Worm (Caenorhabditis elegans): ENCODE results near the gene R05F9.7.

Gene R05F9.7

DNA sequence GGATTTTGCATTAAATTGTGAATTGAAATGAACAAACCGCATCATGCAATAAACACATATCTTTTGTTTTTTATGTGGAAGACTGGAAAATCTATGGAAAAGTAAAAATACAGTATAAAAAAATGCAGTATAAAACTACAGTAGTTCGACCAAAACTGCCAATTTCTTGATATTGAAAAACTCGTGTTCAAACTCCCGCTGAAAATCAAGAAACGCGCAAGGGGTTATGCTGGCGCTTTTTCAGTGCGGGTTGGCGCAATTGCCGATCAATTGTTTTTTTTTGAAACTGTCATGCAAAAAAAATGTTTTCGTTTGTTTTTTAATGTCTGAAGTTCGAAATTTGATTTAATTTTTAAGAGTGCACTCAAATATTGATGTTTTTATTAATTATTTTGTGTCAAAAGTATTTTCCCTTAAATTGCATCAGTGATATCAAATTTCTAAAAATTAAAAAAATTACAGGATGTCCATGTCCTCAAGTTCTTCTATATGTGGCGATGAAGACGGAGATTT is 34.4 kb upstream of the R05F9.7 start, which contains the start of gene dnj-9 (continued):
- peak; percentile 97 for TF ChIP-seq nhr-25 (tag; optimal IDR thresholded peaks at IDR 0.05)
- TF ChIP-seq egl-27 (tag; optimal IDR thresholded peaks at IDR 0.05): peak; percentile 94
- peak; percentile 91 for TF ChIP-seq ztf-4 (tag; optimal IDR thresholded peaks at IDR 0.05)
- peak; percentile 63 for TF ChIP-seq dmd-4 (tag; optimal IDR thresholded peaks at IDR 0.05)
- peak; percentile 87 for TF ChIP-seq nhr-129 (tag; optimal IDR thresholded peaks at IDR 0.05)
- TF ChIP-seq sma-3 (GFP tag; optimal IDR thresholded peaks at IDR 0.05): peak; percentile 96
- TF ChIP-seq mbf-1 (tag; optimal IDR thresholded peaks at IDR 0.05): no peak
- TF ChIP-seq nhr-12 (tag; optimal IDR thresholded peaks at IDR 0.05): peak; percentile 60
- TF ChIP-seq ZK546.5 (tag; optimal IDR thresholded peaks at IDR 0.05): peak; percentile 68
- TF ChIP-seq nhr-10 (tag; optimal IDR thresholded peaks at IDR 0.05): peak; percentile 91
- peak; percentile 100 for TF ChIP-seq gmeb-1 (tag; optimal IDR thresholded peaks at IDR 0.05)
- TF ChIP-seq zag-1 (tag; optimal IDR thresholded peaks at IDR 0.05): peak; percentile 85
- no peak for TF ChIP-seq unc-39 (tag; optimal IDR thresholded peaks at IDR 0.05)
- no peak for TF ChIP-seq nhr-11 (tag; optimal IDR thresholded peaks at IDR 0.05)
- TF ChIP-seq alr-1 (tag; optimal IDR thresholded peaks at IDR 0.05): peak; percentile 38
- TF ChIP-seq aly-2 (tag; optimal IDR thresholded peaks at IDR 0.05): no peak
- no peak for TF ChIP-seq Y55F3AM.14 (GFP tag; optimal IDR thresholded peaks at IDR 0.05)

DNA sequence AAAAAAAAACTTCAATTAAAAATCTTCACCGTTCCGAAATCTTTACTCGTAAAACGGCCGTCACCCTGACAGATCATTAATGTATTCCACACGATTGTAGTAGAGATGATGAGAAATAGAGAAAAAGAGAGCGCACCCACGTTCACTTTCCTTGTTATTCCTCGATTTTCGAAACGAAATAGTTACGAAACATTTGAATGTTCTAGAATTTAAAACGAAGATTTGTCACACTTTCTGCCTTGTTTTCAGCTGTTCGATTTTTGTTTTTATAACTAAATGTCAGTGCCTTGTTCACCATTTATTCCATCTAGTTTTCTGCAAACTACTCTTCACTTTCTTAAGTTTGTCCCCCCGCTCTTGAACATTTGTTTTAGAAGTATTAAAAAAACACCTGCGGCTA is 31.3 kb upstream of the R05F9.7 start:
- TF ChIP-seq C34F6.9 (tag; optimal IDR thresholded peaks at IDR 0.05) (peak; percentile 39), unc-55 (GFP tag; optimal IDR thresholded peaks at IDR 0.05) (peak; percentile 35), ztf-4 (tag; optimal IDR thresholded peaks at IDR 0.05) (no peak), ZK546.5 (tag; optimal IDR thresholded peaks at IDR 0.05) (no peak), sem-4 (tag; optimal IDR thresholded peaks at IDR 0.05) (no peak)

DNA sequence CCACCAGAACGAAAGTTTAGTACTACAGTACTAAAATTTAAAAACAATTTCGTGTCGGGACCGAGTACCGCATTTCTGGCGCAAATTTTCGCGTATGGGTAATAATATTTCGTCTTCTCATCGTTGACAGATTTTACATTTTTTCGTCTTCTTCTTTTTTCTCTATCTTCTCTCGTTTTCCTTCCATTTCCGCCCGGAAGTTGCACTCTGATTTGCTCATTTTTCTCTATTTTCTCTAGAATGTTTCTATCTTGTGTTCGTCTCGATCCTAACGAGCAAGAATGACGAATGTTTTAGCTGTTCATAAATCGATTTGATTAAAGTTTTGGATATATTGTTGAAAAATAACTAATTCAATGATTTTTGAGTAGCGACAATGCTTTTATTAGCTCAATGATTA is 30.6 kb upstream of the R05F9.7 start:
- TF ChIP-seq nhr-12 (tag; optimal IDR thresholded peaks at IDR 0.05) (no peak), sma-9 (GFP tag; optimal IDR thresholded peaks at IDR 0.05) (peak; percentile 49), sma-9 (tag; optimal IDR thresholded peaks at IDR 0.05) (no peak), unc-62 (GFP tag; optimal IDR thresholded peaks at IDR 0.05) (no peak), R02D3.7 (tag; optimal IDR thresholded peaks at IDR 0.05) (no peak), dmd-4 (tag; optimal IDR thresholded peaks at IDR 0.05) (no peak), nhr-23 (tag; optimal IDR thresholded peaks at IDR 0.05) (no peak), ztf-1 (GFP tag; conservative IDR thresholded peaks at IDR 0.05) (no peak), nhr-21 (tag; optimal IDR thresholded peaks at IDR 0.05) (no peak), sma-3 (GFP tag; optimal IDR thresholded peaks at IDR 0.05) (no peak), lsy-2 (tag; optimal IDR thresholded peaks at IDR 0.05) (peak; percentile 2 to 24), nhr-25 (tag; optimal IDR thresholded peaks at IDR 0.05) (no peak), C34F6.9 (tag; optimal IDR thresholded peaks at IDR 0.05) (peak; percentile 15), skn-1 (tag; optimal IDR thresholded peaks at IDR 0.05) (no peak), blmp-1 (tag; optimal IDR thresholded peaks at IDR 0.05; ENCODE audit: insufficient read depth) (no peak)

DNA sequence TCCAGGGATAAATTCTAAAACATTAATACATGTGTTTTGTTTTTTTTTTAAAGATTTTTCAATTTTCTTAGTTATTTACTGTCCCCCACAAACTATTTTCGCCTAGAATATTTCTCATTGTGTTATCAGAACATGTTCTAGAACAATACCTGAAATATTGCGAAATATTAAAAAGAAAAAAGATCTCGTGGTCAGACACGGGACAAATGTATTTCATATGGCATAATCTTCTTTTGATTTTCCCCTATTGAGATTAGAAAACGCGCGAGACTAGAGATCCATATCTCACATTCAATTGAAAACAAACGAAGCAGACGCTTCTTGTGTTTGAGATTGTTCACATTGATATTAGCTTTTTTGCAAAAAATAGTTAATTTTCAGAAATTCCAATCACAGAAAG is 30.0 kb upstream of the R05F9.7 start:
- no peak for TF ChIP-seq ama-1 (optimal IDR thresholded peaks at IDR 0.05)
- no peak for TF ChIP-seq nhr-10 (tag; optimal IDR thresholded peaks at IDR 0.05)
- TF ChIP-seq unc-55 (GFP tag; optimal IDR thresholded peaks at IDR 0.05): peak; percentile 6
- no peak for TF ChIP-seq sma-3 (GFP tag; optimal IDR thresholded peaks at IDR 0.05)
- no peak for TF ChIP-seq ceh-82 (tag; optimal IDR thresholded peaks at IDR 0.05)
- TF ChIP-seq ztf-11 (tag; optimal IDR thresholded peaks at IDR 0.05): no peak
- peak; percentile 1 for TF ChIP-seq skn-1 (tag; optimal IDR thresholded peaks at IDR 0.05)
- no peak for TF ChIP-seq sem-4 (tag; optimal IDR thresholded peaks at IDR 0.05)
- no peak for TF ChIP-seq nhr-11 (tag; optimal IDR thresholded peaks at IDR 0.05)
- TF ChIP-seq C34F6.9 (tag; optimal IDR thresholded peaks at IDR 0.05): peak; percentile 54
- no peak for TF ChIP-seq nhr-237 (tag; optimal IDR thresholded peaks at IDR 0.05)
- TF ChIP-seq sma-9 (GFP tag; optimal IDR thresholded peaks at IDR 0.05): peak; percentile 32
- TF ChIP-seq sma-9 (tag; optimal IDR thresholded peaks at IDR 0.05): no peak
- TF ChIP-seq nhr-6 (tag; optimal IDR thresholded peaks at IDR 0.05): no peak
- no peak for TF ChIP-seq blmp-1 (tag; optimal IDR thresholded peaks at IDR 0.05; ENCODE audit: insufficient read depth)
- TF ChIP-seq unc-39 (tag; optimal IDR thresholded peaks at IDR 0.05): no peak
- no peak for TF ChIP-seq nhr-23 (tag; optimal IDR thresholded peaks at IDR 0.05)
- TF ChIP-seq gmeb-1 (tag; optimal IDR thresholded peaks at IDR 0.05): peak; percentile 11
- no peak for TF ChIP-seq ztf-4 (tag; optimal IDR thresholded peaks at IDR 0.05)
- no peak for TF ChIP-seq mab-5 (tag; optimal IDR thresholded peaks at IDR 0.05)
- TF ChIP-seq elt-3 (tag; optimal IDR thresholded peaks at IDR 0.05): no peak
- TF ChIP-seq nhr-21 (tag; optimal IDR thresholded peaks at IDR 0.05): peak; percentile 58
- peak in 1 of 2 experiments; percentile 52 for TF ChIP-seq lsy-2 (tag; optimal IDR thresholded peaks at IDR 0.05)
- no peak for TF ChIP-seq peb-1 (tag; optimal IDR thresholded peaks at IDR 0.05)
- TF ChIP-seq unc-62 (GFP tag; optimal IDR thresholded peaks at IDR 0.05): no peak
- TF ChIP-seq crh-2 (tag; optimal IDR thresholded peaks at IDR 0.05): peak; percentile 4
- peak; percentile 73 for TF ChIP-seq nhr-25 (tag; optimal IDR thresholded peaks at IDR 0.05)
- TF ChIP-seq mbf-1 (tag; optimal IDR thresholded peaks at IDR 0.05): no peak
- no peak for TF ChIP-seq alr-1 (tag; optimal IDR thresholded peaks at IDR 0.05)
- TF ChIP-seq egl-27 (tag; optimal IDR thresholded peaks at IDR 0.05): no peak
- peak; percentile 13 for TF ChIP-seq nhr-129 (tag; optimal IDR thresholded peaks at IDR 0.05)
- no peak for TF ChIP-seq F13H6.1 (tag; optimal IDR thresholded peaks at IDR 0.05)
- no peak for TF ChIP-seq ceh-16 (tag; optimal IDR thresholded peaks at IDR 0.05)
- TF ChIP-seq fos-1 (tag; optimal IDR thresholded peaks at IDR 0.05): no peak
- no peak for TF ChIP-seq aly-2 (tag; optimal IDR thresholded peaks at IDR 0.05)
